Fruit fly (Drosophila melanogaster): Measurements from ENCODE around the gene AdamTS-B.

The AdamTS-B gene

DNA sequence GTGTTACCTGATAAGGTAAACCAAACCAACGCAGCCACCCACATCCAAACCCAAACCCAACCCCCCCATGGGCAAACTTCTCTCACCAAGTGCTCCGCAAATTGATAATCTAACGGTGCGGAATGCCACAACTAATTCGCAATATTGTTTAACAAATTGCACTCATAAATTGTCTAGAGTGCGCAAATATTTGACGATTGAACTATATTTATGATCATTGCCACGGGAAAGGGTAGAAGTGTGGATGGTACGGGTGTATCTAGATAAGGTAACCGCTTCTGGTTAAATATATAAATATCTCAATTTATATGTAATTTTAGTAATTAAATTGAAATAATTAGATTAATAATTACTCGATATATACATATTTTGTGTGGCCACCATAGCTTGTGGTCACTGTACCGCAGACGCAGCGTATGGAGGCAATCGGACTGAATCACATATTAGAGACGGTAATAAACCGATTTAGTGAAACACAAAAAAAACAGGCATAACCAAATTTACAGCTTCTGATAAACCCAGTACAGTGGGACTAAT, 20.2 kb downstream of the AdamTS-B start (continued):
- TF ChIP-seq CG5245 (GFP tag; optimal IDR thresholded peaks at IDR 0.05) (peak; percentile 8), Sin3A (optimal IDR thresholded peaks at IDR 0.05) (no peak), her (GFP tag; optimal IDR thresholded peaks at IDR 0.05) (no peak), dmrt99B (tag; optimal IDR thresholded peaks at IDR 0.05) (peak; percentile 56), pb (GFP tag; optimal IDR thresholded peaks at IDR 0.05) (no peak), CG10979 (tag; optimal IDR thresholded peaks at IDR 0.05) (no peak), CG1792 (GFP tag; optimal IDR thresholded peaks at IDR 0.05) (no peak), luna (GFP tag; optimal IDR thresholded peaks at IDR 0.05) (no peak), schlank (tag; optimal IDR thresholded peaks at IDR 0.05) (peak; percentile 30), usp (GFP tag; optimal IDR thresholded peaks at IDR 0.05) (no peak), CG5180 (GFP tag; optimal IDR thresholded peaks at IDR 0.05) (no peak), Oli (tag; optimal IDR thresholded peaks at IDR 0.05) (peak; percentile 59), CG9727 (GFP tag; optimal IDR thresholded peaks at IDR 0.05) (peak; percentile 59), CG9876 (GFP tag; optimal IDR thresholded peaks at IDR 0.05) (no peak), CG11696 (GFP tag; IDR thresholded peaks at IDR 0.05) (0 out of 2 replicates have a peak, but pooled peaks have one; percentile 12), Blimp-1 (GFP tag; optimal IDR thresholded peaks at IDR 0.05) (peak; percentile 7), grn (GFP tag; optimal IDR thresholded peaks at IDR 0.05) (no peak), CG34224 (GFP tag; IDR thresholded peaks at IDR 0.05; ENCODE audit: partially characterized antibody) (no peak), CG9932 (GFP tag; IDR thresholded peaks at IDR 0.05) (peak; percentile 80), CG10565 (GFP tag; optimal IDR thresholded peaks at IDR 0.05) (no peak), CTCF (GFP tag; optimal IDR thresholded peaks at IDR 0.05) (no peak), HLH4C (GFP tag; IDR thresholded peaks at IDR 0.05; ENCODE audit: partially characterized antibody) (no peak), CG2202 (tag; optimal IDR thresholded peaks at IDR 0.05) (no peak), CG17385 (GFP tag; optimal IDR thresholded peaks at IDR 0.05) (peak; percentile 65), stwl (tag; optimal IDR thresholded peaks at IDR 0.05) (no peak), CG13424 (tag; optimal IDR thresholded peaks at IDR 0.05) (peak; percentile 62), Eip74EF (GFP tag; optimal IDR thresholded peaks at IDR 0.05) (no peak), pita (GFP tag; optimal IDR thresholded peaks at IDR 0.05) (no peak), HLHmδ (GFP tag; optimal IDR thresholded peaks at IDR 0.05) (no peak), z (GFP tag; IDR thresholded peaks at IDR 0.05) (no peak), Dbx (GFP tag; IDR thresholded peaks at IDR 0.05) (peak; percentile 88), Tbp (GFP tag; optimal IDR thresholded peaks at IDR 0.05) (no peak), Rx (GFP tag; IDR thresholded peaks at IDR 0.05) (peak; percentile 21; the same call in 1 of the 2 replicates), cg (GFP tag; optimal IDR thresholded peaks at IDR 0.05) (no peak), nmo (GFP tag; optimal IDR thresholded peaks at IDR 0.05) (peak; percentile 24), Hand (GFP tag; optimal IDR thresholded peaks at IDR 0.05) (peak; percentile 71), CG2120 (GFP tag; optimal IDR thresholded peaks at IDR 0.05) (peak; percentile 55), az2 (GFP tag; optimal IDR thresholded peaks at IDR 0.05) (peak; percentile 15), chinmo (GFP tag; IDR thresholded peaks at IDR 0.05; ENCODE audit: partially characterized antibody) (no peak), MTF-1 (GFP tag; optimal IDR thresholded peaks at IDR 0.05; ENCODE audit: borderline replicate concordance) (no peak), CG14667 (GFP tag; IDR thresholded peaks at IDR 0.05) (peak; percentile 56), CG6765 (GFP tag; optimal IDR thresholded peaks at IDR 0.05) (peak; percentile 2), CG14710 (tag; optimal IDR thresholded peaks at IDR 0.05) (no peak), vvl (GFP tag; IDR thresholded peaks at IDR 0.05) (peak; percentile 76), CG6254 (GFP tag; optimal IDR thresholded peaks at IDR 0.05) (no peak), ranshi (GFP tag; IDR thresholded peaks at IDR 0.05) (peak; percentile 71; the same call in 1 of the 2 replicates), CG7786 (GFP tag; optimal IDR thresholded peaks at IDR 0.05) (no peak), knrl (GFP tag; IDR thresholded peaks at IDR 0.05; ENCODE audit: partially characterized antibody) (no peak), lola (GFP tag; optimal IDR thresholded peaks at IDR 0.05) (no peak), Myb (GFP tag; optimal IDR thresholded peaks at IDR 0.05) (no peak)
